Fruit fly (Drosophila melanogaster) whole organism, pupa: Measurements from ENCODE around the gene Kcmf1.

Experiments used
- CG10348 ChIP-seq: fragments of 200-800 bp; sonication (Bioruptor generic); IDR thresholded peaks from 2 replicates; pipeline ENCODE4 v1.3.6; 2022; ENCODE audit warnings: missing biosample characterization, missing genetic modification characterization
- EcR ChIP-seq: fragments of 200-800 bp; sonication (Bioruptor generic); optimal IDR thresholded peaks from 3 replicates; lab custom pipeline; 2019; ENCODE audit warnings: missing biosample characterization, missing genetic modification characterization, mild to moderate bottlenecking, moderate library complexity, missing genetic modification reagents
- Pif1B ChIP-seq: fragments of 200-800 bp; sonication (Bioruptor generic); optimal IDR thresholded peaks from 3 replicates; lab custom pipeline; 2016; ENCODE audit warnings: missing biosample characterization, missing genetic modification characterization

- TF ChIP-seq Pif1B (GFP tag; lab: Kevin White, UChicago) = no peak
- TF ChIP-seq EcR (GFP tag; lab: Kevin White, UChicago) = no peak
- no peak for TF ChIP-seq CG10348 (GFP tag; lab: Robert Waterston, UW)
Observed at dm6 chr3R:9049091-9049981, 34.6 kb upstream of the Kcmf1 start.
